Worm (Caenorhabditis elegans): ENCODE data around the gene ist-1.

- TF ChIP-seq ztf-11 (tag; optimal IDR thresholded peaks at IDR 0.05) (no peak), snpc-4 (tag; optimal IDR thresholded peaks at IDR 0.05) (no peak), fos-1 (tag; optimal IDR thresholded peaks at IDR 0.05) (no peak), F49E8.2 (tag; optimal IDR thresholded peaks at IDR 0.05; ENCODE audit: borderline replicate concordance) (no peak), ceh-82 (tag; optimal IDR thresholded peaks at IDR 0.05) (no peak)
These were observed 61.2 kb downstream of the ist-1 start, which contains the start of gene C55B6.4 for ce11 chrX:7187602-7188001.

Data from whole organism, L4 larva.